Worm (Caenorhabditis elegans) whole organism, L4 larva: ENCODE results near the gene Y46E12A.5.

Source experiments
- D1046.2 ChIP-seq: fragments of 200-800 bp; sonication (Bioruptor generic); IDR thresholded peaks from 2 replicates; pipeline ENCODE4 v1.3.6; 2022; ENCODE audit warnings: missing genetic modification characterization, missing compliant biosample characterization
- F10B5.3 ChIP-seq: sonication (generic microtip); optimal IDR thresholded peaks from 2 replicates; lab custom pipeline; 2016; ENCODE audit warnings: mild to moderate bottlenecking, missing genetic modification characterization, missing compliant biosample characterization
- F26F4.8 ChIP-seq: fragments of 200-800 bp; sonication (Bioruptor generic); conservative IDR thresholded peaks from 2 replicates; pipeline ENCODE4 v1.3.6; 2022; ENCODE audit warnings: missing genetic modification characterization, missing compliant biosample characterization
- F37D6.2 ChIP-seq: sonication (generic microtip); optimal IDR thresholded peaks from 2 replicates; lab custom pipeline; 2016; ENCODE audit warnings: mild to moderate bottlenecking, missing genetic modification characterization, missing compliant biosample characterization
- F44E2.7 ChIP-seq: fragments of 200-800 bp; sonication (Bioruptor generic); IDR thresholded peaks from 2 replicates; pipeline ENCODE4 v2.1.2; 2022; ENCODE audit warnings: missing genetic modification characterization, missing compliant biosample characterization
- F49E8.2 ChIP-seq: sonication (generic microtip); optimal IDR thresholded peaks from 2 replicates; lab custom pipeline; 2016; ENCODE audit warnings: missing compliant biosample characterization, mild to moderate bottlenecking, missing genetic modification characterization, borderline replicate concordance
- ZK337.2 ChIP-seq: fragments of 200-800 bp; sonication (Bioruptor generic); IDR thresholded peaks from 2 replicates; pipeline ENCODE4 v1.3.6; 2022; ENCODE audit warnings: missing genetic modification reagents, missing genetic modification characterization, missing compliant biosample characterization
- ZK546.5 ChIP-seq, 2 experiments: sonication (generic microtip); optimal IDR thresholded peaks; 2 replicates each; lab custom pipeline; 2017; ENCODE audit warnings: missing biosample characterization in 2 of 2, missing genetic modification characterization in 2 of 2
- aha-1 ChIP-seq: fragments of 150-350 bp; peaks from one replicate; lab custom pipeline; 2014; ENCODE audit warnings: missing biosample characterization, missing genetic modification characterization
- ama-1 ChIP-seq: fragments of 150-350 bp; optimal IDR thresholded peaks from 2 replicates; lab custom pipeline; 2014; ENCODE audit warnings: inconsistent platforms, mixed read lengths
- arid-1 ChIP-seq: fragments of 200-800 bp; sonication (Bioruptor generic); conservative IDR thresholded peaks from 2 replicates; pipeline ENCODE4 v1.3.6; 2022; ENCODE audit warnings: missing genetic modification reagents, missing genetic modification characterization, missing compliant biosample characterization
- ceh-20 ChIP-seq: fragments of 200-800 bp; sonication (Bioruptor generic); IDR thresholded peaks from 2 replicates; pipeline ENCODE4 v1.3.6; 2022; ENCODE audit warnings: missing genetic modification reagents, missing genetic modification characterization, missing compliant biosample characterization
- ceh-28 ChIP-seq: fragments of 150-350 bp; optimal IDR thresholded peaks from 2 replicates; lab custom pipeline; 2014; ENCODE audit warnings: missing biosample characterization, missing genetic modification reagents, missing genetic modification characterization
- ceh-32 ChIP-seq: sonication (generic microtip); optimal IDR thresholded peaks from 2 replicates; lab custom pipeline; 2016; ENCODE audit warnings: mild to moderate bottlenecking, missing genetic modification characterization, missing compliant biosample characterization; ENCODE audit not compliant: poor library complexity
- ces-1 ChIP-seq: fragments of 150-350 bp; sonication (generic microtip); optimal IDR thresholded peaks from 4 replicates; lab custom pipeline; 2014; ENCODE audit warnings: missing biosample characterization, missing genetic modification reagents, missing genetic modification characterization
- cey-2 ChIP-seq: sonication (generic microtip); optimal IDR thresholded peaks from 3 replicates; lab custom pipeline; 2017; ENCODE audit warnings: missing genetic modification characterization, mild to moderate bottlenecking, missing compliant biosample characterization, antibody characterized with exemption, borderline replicate concordance; ENCODE audit not compliant: insufficient read depth
- daf-19 ChIP-seq: fragments of 200-800 bp; sonication (Bioruptor generic); conservative IDR thresholded peaks from 2 replicates; pipeline ENCODE4 v1.3.6; 2022; ENCODE audit warnings: missing genetic modification characterization, missing compliant biosample characterization
- dmd-6 ChIP-seq: fragments of 200-800 bp; sonication (Bioruptor generic); IDR thresholded peaks from 2 replicates; pipeline ENCODE4 v1.3.6; 2022; ENCODE audit warnings: missing genetic modification reagents, missing genetic modification characterization, missing compliant biosample characterization
- dmd-8 ChIP-seq: fragments of 200-800 bp; sonication (Bioruptor generic); IDR thresholded peaks from 2 replicates; pipeline ENCODE4 v1.3.6; 2022; ENCODE audit warnings: missing genetic modification characterization, missing compliant biosample characterization
- dve-1 ChIP-seq: sonication (generic microtip); optimal IDR thresholded peaks from 2 replicates; lab custom pipeline; 2017; ENCODE audit warnings: antibody characterized with exemption, mild to moderate bottlenecking, missing genetic modification characterization, missing compliant biosample characterization; ENCODE audit not compliant: insufficient read depth
- egl-43 ChIP-seq: fragments of 200-800 bp; sonication (Bioruptor generic); IDR thresholded peaks from 2 replicates; pipeline ENCODE4 v1.3.6; 2022; ENCODE audit warnings: missing genetic modification reagents, missing genetic modification characterization, missing compliant biosample characterization
- fkh-10 ChIP-seq: fragments of 150-350 bp; optimal IDR thresholded peaks from 2 replicates; lab custom pipeline; 2014; ENCODE audit warnings: missing biosample characterization, missing genetic modification reagents, missing genetic modification characterization
- hif-1 ChIP-seq, 2 experiments: sonication (generic microtip); optimal IDR thresholded peaks; 2 replicates each; lab custom pipeline; 2016 to 2017; ENCODE audit warnings: missing compliant biosample characterization in 2 of 2, missing genetic modification characterization in 2 of 2, missing genetic modification reagents in 2 of 2, missing genotype in 2 of 2, mild to moderate bottlenecking in 1 of 2
- hlh-11 ChIP-seq: fragments of 200-800 bp; sonication (Bioruptor generic); optimal IDR thresholded peaks from 2 replicates; lab custom pipeline; 2018; ENCODE audit warnings: mild to moderate bottlenecking, missing genetic modification characterization, missing compliant biosample characterization
- hlh-30 ChIP-seq: sonication (generic microtip); optimal IDR thresholded peaks from 2 replicates; lab custom pipeline; 2017; ENCODE audit warnings: antibody characterized with exemption, mild to moderate bottlenecking, missing genetic modification characterization, missing compliant biosample characterization; ENCODE audit not compliant: insufficient read depth
- lin-13 ChIP-seq: fragments of 150-350 bp; optimal IDR thresholded peaks from 2 replicates; lab custom pipeline; 2014; ENCODE audit warnings: missing biosample characterization, missing genetic modification reagents, missing genetic modification characterization
- lin-15B ChIP-seq: fragments of 150-350 bp; sonication (generic microtip); optimal IDR thresholded peaks from 3 replicates; lab custom pipeline; 2014; ENCODE audit warnings: missing biosample characterization, missing genetic modification characterization
- lin-29 ChIP-seq: fragments of 200-800 bp; sonication (Bioruptor generic); IDR thresholded peaks from 2 replicates; pipeline ENCODE4 v1.3.6; 2022; ENCODE audit warnings: missing genetic modification reagents, missing genetic modification characterization, missing compliant biosample characterization
- lin-39 ChIP-seq: fragments of 150-350 bp; optimal IDR thresholded peaks from 2 replicates; lab custom pipeline; 2014; ENCODE audit warnings: missing biosample characterization, missing genetic modification reagents, missing genetic modification characterization
- lsy-2 ChIP-seq, 2 experiments: fragments of 150-350 bp in 1 of 2; sonication (generic microtip) in 1 of 2; optimal IDR thresholded peaks; 2 replicates each; lab custom pipeline; 2014 to 2017; ENCODE audit warnings: missing biosample characterization in 2 of 2, missing genetic modification characterization in 2 of 2
- madf-9 ChIP-seq: fragments of 200-800 bp; sonication (Bioruptor generic); conservative IDR thresholded peaks from 2 replicates; pipeline ENCODE4 v1.3.6; 2022; ENCODE audit warnings: missing genetic modification reagents, missing genetic modification characterization, missing compliant biosample characterization
- mdt-29 ChIP-seq: fragments of 200-800 bp; sonication (Bioruptor generic); IDR thresholded peaks from 2 replicates; pipeline ENCODE4 v1.3.6; 2022; ENCODE audit warnings: missing genetic modification reagents, missing genetic modification characterization, missing compliant biosample characterization
- nhr-102 ChIP-seq: sonication (generic microtip); optimal IDR thresholded peaks from 2 replicates; lab custom pipeline; 2016; ENCODE audit warnings: mild to moderate bottlenecking, missing genetic modification characterization, moderate library complexity, missing compliant biosample characterization
- nhr-11 ChIP-seq: fragments of 150-350 bp; optimal IDR thresholded peaks from 2 replicates; lab custom pipeline; 2014; ENCODE audit warnings: missing biosample characterization, missing genetic modification characterization
- nhr-111 ChIP-seq: fragments of 200-800 bp; sonication (Bioruptor generic); optimal IDR thresholded peaks from 2 replicates; lab custom pipeline; 2018; ENCODE audit warnings: mild to moderate bottlenecking, missing genetic modification characterization, missing compliant biosample characterization
- nhr-41 ChIP-seq: fragments of 200-800 bp; sonication (Bioruptor generic); IDR thresholded peaks from 2 replicates; pipeline ENCODE4 v1.3.6; 2022; ENCODE audit warnings: missing genetic modification reagents, missing genetic modification characterization, missing compliant biosample characterization
- nhr-42 ChIP-seq: fragments of 200-800 bp; sonication (Bioruptor generic); IDR thresholded peaks from 2 replicates; pipeline ENCODE4 v1.3.6; 2022; ENCODE audit warnings: missing genetic modification characterization, missing compliant biosample characterization
- nhr-48 ChIP-seq: sonication (generic microtip); optimal IDR thresholded peaks from 2 replicates; lab custom pipeline; 2016; ENCODE audit warnings: mild to moderate bottlenecking, missing genetic modification characterization, missing compliant biosample characterization
- pha-4 ChIP-seq, 2 experiments: fragments of 150-350 bp in 1 of 2; fragments of 200-800 bp in 1 of 2; sonication (Bioruptor generic) in 1 of 2; IDR thresholded peaks in 1 of 2; optimal IDR thresholded peaks in 1 of 2; 2 replicates each; pipeline versions ENCODE4 v1.3.6 to Lab custom; 2014 to 2022; ENCODE audit warnings: missing genetic modification characterization in 2 of 2, missing genetic modification reagents in 2 of 2, missing biosample characterization in 1 of 2, missing compliant biosample characterization in 1 of 2
- rbr-2 ChIP-seq: sonication (generic microtip); optimal IDR thresholded peaks from 2 replicates; lab custom pipeline; 2016; ENCODE audit warnings: missing genotype, missing genetic modification characterization, missing compliant biosample characterization
- snpc-1.2 ChIP-seq: fragments of 200-800 bp; sonication (Bioruptor generic); IDR thresholded peaks from 2 replicates; pipeline ENCODE4 v1.3.6; 2022; ENCODE audit warnings: missing genetic modification reagents, missing genetic modification characterization, missing compliant biosample characterization
- snpc-4 ChIP-seq: fragments of 150-350 bp; optimal IDR thresholded peaks from 2 replicates; lab custom pipeline; 2014; ENCODE audit warnings: missing biosample characterization, missing genetic modification characterization
- spr-3 ChIP-seq: fragments of 200-800 bp; sonication (Bioruptor generic); optimal IDR thresholded peaks from 2 replicates; lab custom pipeline; 2018; ENCODE audit warnings: mild to moderate bottlenecking, missing genetic modification characterization, missing compliant biosample characterization
- tag-97 ChIP-seq: fragments of 200-800 bp; sonication (Bioruptor generic); IDR thresholded peaks from 2 replicates; pipeline ENCODE4 v1.3.6; 2022; ENCODE audit warnings: missing genetic modification characterization, missing compliant biosample characterization
- tra-1 ChIP-seq: fragments of 200-800 bp; sonication (Bioruptor generic); IDR thresholded peaks from 2 replicates; pipeline ENCODE4 v1.3.6; 2022; ENCODE audit warnings: missing genetic modification reagents, missing genetic modification characterization, missing compliant biosample characterization
- unc-130 ChIP-seq: sonication (generic microtip); optimal IDR thresholded peaks from 2 replicates; lab custom pipeline; 2016; ENCODE audit warnings: missing genetic modification reagents, missing genetic modification characterization, missing compliant biosample characterization
- unc-62 ChIP-seq, 3 experiments: fragments of 150-350 bp in 1 of 3; sonication (generic microtip); optimal IDR thresholded peaks in 2 of 3; peaks in 1 of 3; 1 replicate in 1 of 3; 2 replicates in 2 of 3; lab custom pipeline; 2014 to 2017; ENCODE audit warnings: missing biosample characterization in 3 of 3, missing genetic modification characterization in 3 of 3, missing genetic modification reagents in 3 of 3, missing genotype in 1 of 3

The Y46E12A.5 gene

ce11 chrIII:1754842-1755241 is 3.2 kb downstream of the Y46E12A.5 start, which contains the start of gene Y46E12A.3:
Gene Y46E12A.3 (minus strand): TSS chrIII:1754942.
- TF ChIP-seq tra-1 (GFP tag; lab: Robert Waterston, UW) (no peak), unc-130 (GFP tag; lab: Kevin White, UChicago) (no peak), ZK546.5 (tag; optimal IDR thresholded peaks at IDR 0.05; lab: Kevin White, UChicago) (no peak), ceh-28 (no peak), lin-15B (tag; lab: Kevin White, UChicago) (no peak), fkh-10 (GFP tag; lab: Kevin White, UChicago) (no peak), lin-39 (tag; lab: Kevin White, UChicago) (no peak), tag-97 (GFP tag; lab: Robert Waterston, UW) (no peak), hif-1 (tag; optimal IDR thresholded peaks at IDR 0.05; lab: Kevin White, UChicago) (no peak), F10B5.3 (no peak), rbr-2 (no peak), ama-1 (lab: Kevin White, UChicago) (no peak), D1046.2 (GFP tag; lab: Robert Waterston, UW) (no peak), F49E8.2 (tag; lab: Kevin White, UChicago) (no peak), dmd-8 (GFP tag; lab: Robert Waterston, UW) (no peak)

ce11 chrIII:1745450-1746127 is 12.5 kb downstream of the Y46E12A.5 start:
- TF ChIP-seq ceh-20 (no peak), egl-43 (no peak), dve-1 (tag; lab: Kevin White, UChicago) (no peak), ZK337.2 (no peak), nhr-111 (GFP tag; lab: Kevin White, UChicago) (no peak), daf-19 (GFP tag; lab: Robert Waterston, UW) (no peak), spr-3 (GFP tag; lab: Kevin White, UChicago) (no peak), arid-1 (GFP tag; lab: Robert Waterston, UW) (no peak), pha-4 (GFP tag; IDR thresholded peaks at IDR 0.05; lab: Robert Waterston, UW) (no peak), pha-4 (tag; optimal IDR thresholded peaks at IDR 0.05; lab: Kevin White, UChicago) (no peak), lsy-2 (tag; optimal IDR thresholded peaks at IDR 0.05; lab: Kevin White, UChicago) (peak in 1 of 2 experiments; percentile 7), mdt-29 (GFP tag; lab: Robert Waterston, UW) (no peak), nhr-11 (tag; lab: Kevin White, UChicago) (no peak), snpc-1.2 (no peak), hlh-11 (tag; lab: Kevin White, UChicago) (no peak), nhr-42 (no peak), F37D6.2 (no peak), cey-2 (tag; lab: Kevin White, UChicago) (no peak), ceh-32 (no peak), fkh-10 (GFP tag; lab: Kevin White, UChicago) (peak; percentile 45), ces-1 (GFP tag; lab: Kevin White, UChicago) (peak; percentile 86), madf-9 (GFP tag; lab: Robert Waterston, UW) (no peak), dmd-6 (no peak), aha-1 (tag; lab: Kevin White, UChicago) (peak; percentile 5), unc-62 (GFP tag; optimal IDR thresholded peaks at IDR 0.05 in 1 of 2; lab: Kevin White, UChicago) (peak in 1 of 2 experiments; percentile 64), unc-62 (tag; optimal IDR thresholded peaks at IDR 0.05; lab: Kevin White, UChicago) (no peak), nhr-102 (tag; lab: Kevin White, UChicago) (no peak), nhr-48 (no peak), lin-29 (no peak), lin-15B (tag; lab: Kevin White, UChicago) (no peak), F44E2.7 (GFP tag; lab: Robert Waterston, UW) (no peak), lin-13 (GFP tag; lab: Kevin White, UChicago) (no peak), snpc-4 (tag; lab: Kevin White, UChicago) (no peak), F26F4.8 (GFP tag; lab: Robert Waterston, UW) (no peak), nhr-41 (GFP tag; lab: Robert Waterston, UW) (no peak), hlh-30 (tag; lab: Kevin White, UChicago) (peak; percentile 34)
